Worm (Caenorhabditis elegans) whole organism, mixed stage, embryonic: ENCODE measurements around the gene arx-6.

Experiments
- blmp-1 ChIP-seq: fragments of 150-350 bp; optimal IDR thresholded peaks from 2 replicates; lab custom pipeline; 2014; ENCODE audit warnings: missing biosample characterization, missing genetic modification characterization
- ceh-39 ChIP-seq: fragments of 150-350 bp; optimal IDR thresholded peaks from 2 replicates; lab custom pipeline; 2014; ENCODE audit warnings: missing biosample characterization, missing genetic modification characterization
- elt-1 ChIP-seq: sonication (generic microtip); optimal IDR thresholded peaks from 2 replicates; lab custom pipeline; 2017; ENCODE audit warnings: missing genetic modification characterization, mild to moderate bottlenecking, missing compliant biosample characterization, antibody characterized with exemption, moderate library complexity, borderline replicate concordance; ENCODE audit not compliant: insufficient read depth
- ztf-11 ChIP-seq: fragments of 150-350 bp; optimal IDR thresholded peaks from 2 replicates; lab custom pipeline; 2014; ENCODE audit warnings: missing biosample characterization, missing genetic modification characterization

- TF ChIP-seq elt-1 (tag; lab: Kevin White, UChicago) = no peak
- TF ChIP-seq ceh-39 (tag; lab: Kevin White, UChicago) = no peak
- no peak for TF ChIP-seq blmp-1
- no peak for TF ChIP-seq ztf-11
Measured at ce11 chrIII:4918906-4919305, 40.4 kb downstream of the arx-6 start.
